Worm (Caenorhabditis elegans): ENCODE measurements around the gene set-12.

The set-12 gene

ce11 chrX:7736171-7736570 lies at the start of gene set-12:
Gene set-12, minus strand, starts transcription at chrX:7736271.
- TF ChIP-seq ceh-43 (GFP tag; optimal IDR thresholded peaks at IDR 0.05) (no peak), lin-32 (GFP tag; optimal IDR thresholded peaks at IDR 0.05) (no peak), nhr-2 (tag; optimal IDR thresholded peaks at IDR 0.05) (no peak), drap-1 (GFP tag; optimal IDR thresholded peaks at IDR 0.05) (no peak), mls-2 (tag; optimal IDR thresholded peaks at IDR 0.05) (no peak)

ce11 chrX:7782389-7782788 lies 46.3 kb upstream of the set-12 start, which contains the start of gene ZK154.4:
Gene ZK154.4, minus strand, starts transcription at chrX:7782415.
- no peak for TF ChIP-seq sptf-1 (tag; optimal IDR thresholded peaks at IDR 0.05)
- no peak for TF ChIP-seq hlh-1 (tag; optimal IDR thresholded peaks at IDR 0.05)
- TF ChIP-seq ces-1 (GFP tag; optimal IDR thresholded peaks at IDR 0.05), result peak; percentile 21
- no peak for TF ChIP-seq unc-62 (GFP tag; optimal IDR thresholded peaks at IDR 0.05)
- no peak for TF ChIP-seq snpc-4 (tag; optimal IDR thresholded peaks at IDR 0.05)
- no peak for TF ChIP-seq drap-1 (GFP tag; optimal IDR thresholded peaks at IDR 0.05)
- TF ChIP-seq ham-2 (GFP tag; optimal IDR thresholded peaks at IDR 0.05), result no peak
- peak; percentile 15 for TF ChIP-seq mls-2 (tag; optimal IDR thresholded peaks at IDR 0.05)
- TF ChIP-seq nhr-237 (tag; optimal IDR thresholded peaks at IDR 0.05), result no peak
- no peak for TF ChIP-seq cnd-1 (tag; optimal IDR thresholded peaks at IDR 0.05)
- TF ChIP-seq M03D4.4 (tag; optimal IDR thresholded peaks at IDR 0.05), result no peak
- no peak for TF ChIP-seq nhr-28 (tag; optimal IDR thresholded peaks at IDR 0.05)
- no peak for TF ChIP-seq ztf-11 (tag; optimal IDR thresholded peaks at IDR 0.05)
- TF ChIP-seq nhr-76 (tag; optimal IDR thresholded peaks at IDR 0.05), result no peak
- no peak for TF ChIP-seq elt-3 (tag; optimal IDR thresholded peaks at IDR 0.05)
- TF ChIP-seq unc-120 (tag; optimal IDR thresholded peaks at IDR 0.05; ENCODE audit: poor library complexity, severe bottlenecking), result peak; percentile 10
- TF ChIP-seq unc-39 (tag; optimal IDR thresholded peaks at IDR 0.05), result no peak
- no peak for TF ChIP-seq lin-32 (GFP tag; optimal IDR thresholded peaks at IDR 0.05)
- no peak for TF ChIP-seq flh-1 (GFP tag; optimal IDR thresholded peaks at IDR 0.05)
- no peak for TF ChIP-seq mab-5 (tag; optimal IDR thresholded peaks at IDR 0.05)
- no peak for TF ChIP-seq ceh-39 (tag; optimal IDR thresholded peaks at IDR 0.05)
- no peak for TF ChIP-seq nhr-12 (tag; optimal IDR thresholded peaks at IDR 0.05)
- peak; percentile 38 for TF ChIP-seq lsy-2 (tag; optimal IDR thresholded peaks at IDR 0.05)
- TF ChIP-seq elt-1 (tag; optimal IDR thresholded peaks at IDR 0.05; ENCODE audit: borderline replicate concordance, insufficient read depth), result no peak
- no peak for TF ChIP-seq bed-3 (GFP tag; optimal IDR thresholded peaks at IDR 0.05)
- TF ChIP-seq sem-2 (GFP tag; optimal IDR thresholded peaks at IDR 0.05), result no peak
- no peak for TF ChIP-seq ceh-83 (GFP tag; optimal IDR thresholded peaks at IDR 0.05)
- TF ChIP-seq nhr-2 (tag; optimal IDR thresholded peaks at IDR 0.05), result no peak
- peak; percentile 29 for TF ChIP-seq pha-4 (tag; optimal IDR thresholded peaks at IDR 0.05)
- no peak for TF ChIP-seq zip-8 (tag; optimal IDR thresholded peaks at IDR 0.05)
- peak; percentile 43 for TF ChIP-seq mep-1 (tag; optimal IDR thresholded peaks at IDR 0.05)
- TF ChIP-seq blmp-1 (tag; optimal IDR thresholded peaks at IDR 0.05), result no peak
- no peak for TF ChIP-seq ceh-43 (GFP tag; optimal IDR thresholded peaks at IDR 0.05)
- TF ChIP-seq lin-13 (tag; optimal IDR thresholded peaks at IDR 0.05), result peak; percentile 21
- TF ChIP-seq tbx-8 (GFP tag; optimal IDR thresholded peaks at IDR 0.05), result no peak

- TF ChIP-seq lsy-2 (tag; optimal IDR thresholded peaks at IDR 0.05) (no peak), snpc-4 (tag; optimal IDR thresholded peaks at IDR 0.05) (no peak), nhr-2 (tag; optimal IDR thresholded peaks at IDR 0.05) (no peak), ceh-43 (GFP tag; optimal IDR thresholded peaks at IDR 0.05) (no peak), unc-120 (tag; optimal IDR thresholded peaks at IDR 0.05; ENCODE audit: poor library complexity, severe bottlenecking) (no peak)
Measured at ce11 chrX:7781827-7782226, 45.8 kb upstream of the set-12 start.

- no peak for TF ChIP-seq sptf-1 (tag; optimal IDR thresholded peaks at IDR 0.05)
- TF ChIP-seq mls-2 (tag; optimal IDR thresholded peaks at IDR 0.05), result no peak
- TF ChIP-seq ham-2 (GFP tag; optimal IDR thresholded peaks at IDR 0.05), result no peak
- TF ChIP-seq elt-1 (tag; optimal IDR thresholded peaks at IDR 0.05; ENCODE audit: borderline replicate concordance, insufficient read depth), result no peak
- TF ChIP-seq hlh-1 (tag; optimal IDR thresholded peaks at IDR 0.05), result no peak
Measured at ce11 chrX:7779527-7780033, 43.5 kb upstream of the set-12 start, which contains the start of gene ZK154.1. Gene ZK154.1, plus strand, starts transcription at chrX:7779577.

Measured in whole organism, mixed stage, embryonic.